Fruit fly (Drosophila melanogaster) whole organism, prepupa: ENCODE results near the gene CG16820.
A peak's percentile ranks its signal among the peaks of the same experiment; 100 is the strongest.

Experiments
- CG10631 ChIP-seq: fragments of 200-800 bp; sonication (Bioruptor generic); optimal IDR thresholded peaks from 2 replicates; lab custom pipeline; 2016; ENCODE audit warnings: missing biosample characterization, missing genetic modification characterization
- CG11762 ChIP-seq: fragments of 200-800 bp; sonication (Bioruptor generic); optimal IDR thresholded peaks from 3 replicates; lab custom pipeline; 2016; ENCODE audit warnings: missing biosample characterization, missing genetic modification characterization; ENCODE audit not compliant: insufficient read depth
- CG15336 ChIP-seq: fragments of 200-800 bp; sonication (Bioruptor generic); IDR thresholded peaks from 2 replicates; pipeline ENCODE4 v1.3.6; 2022; ENCODE audit warnings: missing biosample characterization, missing genetic modification characterization
- CG3032 ChIP-seq: fragments of 200-800 bp; optimal IDR thresholded peaks from 2 replicates; lab custom pipeline; 2019; ENCODE audit warnings: missing biosample characterization, mild to moderate bottlenecking, missing genetic modification characterization, moderate library complexity
- CG32006 ChIP-seq: fragments of 200-800 bp; sonication (Bioruptor generic); optimal IDR thresholded peaks from 3 replicates; lab custom pipeline; 2017; ENCODE audit warnings: missing biosample characterization, mild to moderate bottlenecking, missing genetic modification characterization
- CG6808 ChIP-seq: fragments of 200-800 bp; sonication (Bioruptor generic); optimal IDR thresholded peaks from 3 replicates; lab custom pipeline; 2017; ENCODE audit warnings: missing biosample characterization, missing genetic modification characterization, mild to moderate bottlenecking, moderate library complexity, missing genetic modification reagents
- CG9139 ChIP-seq: fragments of 200-800 bp; sonication (Bioruptor generic); optimal IDR thresholded peaks from 3 replicates; lab custom pipeline; 2017; ENCODE audit warnings: missing biosample characterization, mild to moderate bottlenecking, missing genetic modification characterization
- Eip93F ChIP-seq: fragments of 200-800 bp; sonication (Bioruptor generic); optimal IDR thresholded peaks from 2 replicates; lab custom pipeline; 2016; ENCODE audit warnings: missing biosample characterization, mild to moderate bottlenecking, missing genetic modification characterization
- Met ChIP-seq: fragments of 200-800 bp; sonication (Bioruptor generic); optimal IDR thresholded peaks from 3 replicates; lab custom pipeline; 2016; ENCODE audit warnings: missing biosample characterization, missing genetic modification characterization
- dac ChIP-seq: fragments of 200-800 bp; sonication (Bioruptor generic); optimal IDR thresholded peaks from 2 replicates; lab custom pipeline; 2017; ENCODE audit warnings: missing biosample characterization, mild to moderate bottlenecking, missing genetic modification characterization
- fkh ChIP-seq: fragments of 200-800 bp; sonication (Bioruptor generic); optimal IDR thresholded peaks from 3 replicates; lab custom pipeline; 2017; ENCODE audit warnings: missing biosample characterization, mild to moderate bottlenecking, missing genetic modification characterization, moderate library complexity
- spab ChIP-seq: fragments of 200-800 bp; sonication (Bioruptor generic); optimal IDR thresholded peaks from 2 replicates; lab custom pipeline; 2017; ENCODE audit warnings: missing biosample characterization, mild to moderate bottlenecking, missing genetic modification characterization, missing genetic modification reagents

dm6 chr2L:13258702-13259101 is 12.7 kb downstream of the CG16820 start:
- TF ChIP-seq CG6808 (no peak), spab (GFP tag; lab: Kevin White, UChicago) (no peak), dac (GFP tag; lab: Kevin White, UChicago) (no peak), CG15336 (GFP tag; lab: Robert Waterston, UW) (peak; percentile 66), CG11762 (GFP tag; lab: Kevin White, UChicago) (no peak), Eip93F (GFP tag; lab: Kevin White, UChicago) (no peak), CG32006 (GFP tag; lab: Kevin White, UChicago) (peak; percentile 24), Met (peak; percentile 18), fkh (GFP tag; lab: Kevin White, UChicago) (no peak), CG9139 (GFP tag; lab: Kevin White, UChicago) (no peak), CG3032 (tag; lab: Kevin White, UChicago) (no peak), CG10631 (GFP tag; lab: Kevin White, UChicago) (peak; percentile 21)
